Worm (Caenorhabditis elegans): ENCODE data around the gene ZK1248.17.
A peak's percentile ranks its signal among the peaks of the same experiment; 100 is the strongest.

ce11 chrII:5873564-5874070 lies 28.3 kb upstream of the ZK1248.17 start, which contains the start of gene tex-2:
- TF ChIP-seq nhr-84 (tag; optimal IDR thresholded peaks at IDR 0.05) (no peak), F16B12.6 (tag; optimal IDR thresholded peaks at IDR 0.05) (no peak), pqm-1 (tag; optimal IDR thresholded peaks at IDR 0.05) (no peak), elt-2 (tag; optimal IDR thresholded peaks at IDR 0.05) (peak; percentile 57), fos-1 (tag; optimal IDR thresholded peaks at IDR 0.05) (no peak), efl-1 (optimal IDR thresholded peaks at IDR 0.05) (peak; percentile 36 to 44), efl-1 (GFP tag; optimal IDR thresholded peaks at IDR 0.05 in 1 of 2) (no peak)

All from whole organism, L1 larva.